Fruit fly (Drosophila melanogaster): ENCODE measurements around the gene Hmx.

The Hmx gene

dm6 chr3R:17550827-17551468 is 7.8 kb upstream of the Hmx start (continued):
- no peak for TF ChIP-seq tgo (GFP tag; IDR thresholded peaks at IDR 0.05)
- peak; percentile 48 for TF ChIP-seq CG8089 (GFP tag; optimal IDR thresholded peaks at IDR 0.05)
- TF ChIP-seq CG12104 (GFP tag; optimal IDR thresholded peaks at IDR 0.05), result no peak
- TF ChIP-seq CG1529 (GFP tag; optimal IDR thresholded peaks at IDR 0.05), result peak; percentile 45
- no peak for TF ChIP-seq Sry-β (GFP tag; optimal IDR thresholded peaks at IDR 0.05)
- no peak for TF ChIP-seq C15 (GFP tag; IDR thresholded peaks at IDR 0.05)
- TF ChIP-seq crp (GFP tag; optimal IDR thresholded peaks at IDR 0.05), result no peak
- TF ChIP-seq CG9817 (tag; optimal IDR thresholded peaks at IDR 0.05), result peak; percentile 14
- peak; percentile 58 for TF ChIP-seq trem (tag; optimal IDR thresholded peaks at IDR 0.05)
- no peak for TF ChIP-seq CG15514 (GFP tag; optimal IDR thresholded peaks at IDR 0.05)
- TF ChIP-seq jigr1 (GFP tag; IDR thresholded peaks at IDR 0.05), result no peak
- TF ChIP-seq CG2202 (tag; optimal IDR thresholded peaks at IDR 0.05), result peak; percentile 34
- peak in 1 of 3 experiments; percentile 77 for TF ChIP-seq lola (GFP tag; optimal IDR thresholded peaks at IDR 0.05)
- no peak for TF ChIP-seq sc (optimal IDR thresholded peaks at IDR 0.05)
- TF ChIP-seq sc (GFP tag; optimal IDR thresholded peaks at IDR 0.05), result peak; percentile 36
- TF ChIP-seq ewg (GFP tag; optimal IDR thresholded peaks at IDR 0.05), result peak; percentile 49
- no peak for TF ChIP-seq CHES-1-like (GFP tag; optimal IDR thresholded peaks at IDR 0.05)
- TF ChIP-seq pfk (GFP tag; optimal IDR thresholded peaks at IDR 0.05), result no peak
- TF ChIP-seq Xrp1 (GFP tag; IDR thresholded peaks at IDR 0.05), result peak; percentile 75; the same call in 1 of the 2 replicates
- peak; percentile 1 for TF ChIP-seq CG8944 (GFP tag; optimal IDR thresholded peaks at IDR 0.05)
- TF ChIP-seq CG14050 (GFP tag; IDR thresholded peaks at IDR 0.05), result no peak
- TF ChIP-seq Ptx1 (GFP tag; IDR thresholded peaks at IDR 0.05), result 0 out of 2 replicates have a peak, but pooled peaks have one; percentile 18
- peak; percentile 91 for TF ChIP-seq Ets65A (GFP tag)
- peak; percentile 84 for TF ChIP-seq CG1603 (tag; optimal IDR thresholded peaks at IDR 0.05)
- TF ChIP-seq chif (GFP tag; optimal IDR thresholded peaks at IDR 0.05), result peak; percentile 42 to 77
- TF ChIP-seq CG10267 (tag; optimal IDR thresholded peaks at IDR 0.05), result peak; percentile 57
- TF ChIP-seq NK7.1 (GFP tag; optimal IDR thresholded peaks at IDR 0.05), result no peak
- peak; percentile 62 for TF ChIP-seq Oli (tag; optimal IDR thresholded peaks at IDR 0.05)
- 0 out of 2 replicates have a peak, but pooled peaks have one; percentile 18 for TF ChIP-seq CG5953 (GFP tag; IDR thresholded peaks at IDR 0.05)
- TF ChIP-seq CG4404 (GFP tag; IDR thresholded peaks at IDR 0.05), result peak; percentile 47; the same call in 1 of the 2 replicates
- no peak for TF ChIP-seq stc (GFP tag; IDR thresholded peaks at IDR 0.05)
- TF ChIP-seq chm (GFP tag; IDR thresholded peaks at IDR 0.05), result 0 out of 2 replicates have a peak, but pooled peaks have one; percentile 13
- TF ChIP-seq twi (tag; optimal IDR thresholded peaks at IDR 0.05), result peak; percentile 39
- TF ChIP-seq Opbp (GFP tag; IDR thresholded peaks at IDR 0.05; ENCODE audit: partially characterized antibody), result no peak
- peak; percentile 67 for TF ChIP-seq zen (tag; optimal IDR thresholded peaks at IDR 0.05)
- TF ChIP-seq CG10321 (GFP tag; IDR thresholded peaks at IDR 0.05), result no peak
- TF ChIP-seq CG17361 (GFP tag; IDR thresholded peaks at IDR 0.05), result peak; percentile 61
- TF ChIP-seq rib (GFP tag; IDR thresholded peaks at IDR 0.05), result no peak
- peak; percentile 49 for TF ChIP-seq az2 (GFP tag; optimal IDR thresholded peaks at IDR 0.05)
- TF ChIP-seq CG8359 (GFP tag; optimal IDR thresholded peaks at IDR 0.05; ENCODE audit: borderline replicate concordance), result peak; percentile 18
- TF ChIP-seq seq (GFP tag; IDR thresholded peaks at IDR 0.05), result no peak
- TF ChIP-seq salm (tag; optimal IDR thresholded peaks at IDR 0.05), result peak; percentile 2
- TF ChIP-seq CG15479 (GFP tag; optimal IDR thresholded peaks at IDR 0.05), result no peak
- peak; percentile 35 for TF ChIP-seq slp2 (GFP tag; optimal IDR thresholded peaks at IDR 0.05)
- TF ChIP-seq Sox102F (GFP tag; optimal IDR thresholded peaks at IDR 0.05), result no peak
- peak; percentile 55 for TF ChIP-seq Chrac-16 (GFP tag; optimal IDR thresholded peaks at IDR 0.05)
- TF ChIP-seq slbo (GFP tag; IDR thresholded peaks at IDR 0.05), result peak; percentile 27; the same call in 1 of the 2 replicates
- TF ChIP-seq Gug (GFP tag; IDR thresholded peaks at IDR 0.05), result no peak
- TF ChIP-seq CG12391 (tag; optimal IDR thresholded peaks at IDR 0.05), result peak; percentile 70
- peak; percentile 50 for TF ChIP-seq fd96Cb (tag; optimal IDR thresholded peaks at IDR 0.05)
